Fruit fly (Drosophila melanogaster) whole organism, prepupa: ENCODE results near the gene Rpn9.

Experiments
- CG10669 ChIP-seq: fragments of 200-800 bp; sonication (Bioruptor generic); optimal IDR thresholded peaks from 3 replicates; lab custom pipeline; 2018; ENCODE audit warnings: missing biosample characterization, mild to moderate bottlenecking, missing genetic modification characterization, moderate library complexity
- CG11762 ChIP-seq: fragments of 200-800 bp; sonication (Bioruptor generic); optimal IDR thresholded peaks from 3 replicates; lab custom pipeline; 2016; ENCODE audit warnings: missing biosample characterization, missing genetic modification characterization; ENCODE audit not compliant: insufficient read depth
- CG11902 ChIP-seq: fragments of 200-800 bp; sonication (Bioruptor generic); optimal IDR thresholded peaks from 3 replicates; lab custom pipeline; 2016; ENCODE audit warnings: missing biosample characterization, missing genetic modification characterization
- CG1621 ChIP-seq: fragments of 200-800 bp; sonication (Bioruptor generic); optimal IDR thresholded peaks from 3 replicates; lab custom pipeline; 2018; ENCODE audit warnings: missing biosample characterization, mild to moderate bottlenecking, missing genetic modification characterization
- CG16779 ChIP-seq: fragments of 200-800 bp; sonication (Bioruptor generic); optimal IDR thresholded peaks from 3 replicates; lab custom pipeline; 2017; ENCODE audit warnings: missing biosample characterization, mild to moderate bottlenecking, missing genetic modification characterization
- CG3032 ChIP-seq: fragments of 200-800 bp; optimal IDR thresholded peaks from 2 replicates; lab custom pipeline; 2019; ENCODE audit warnings: missing biosample characterization, mild to moderate bottlenecking, missing genetic modification characterization, moderate library complexity
- CG32006 ChIP-seq: fragments of 200-800 bp; sonication (Bioruptor generic); optimal IDR thresholded peaks from 3 replicates; lab custom pipeline; 2017; ENCODE audit warnings: missing biosample characterization, mild to moderate bottlenecking, missing genetic modification characterization
- CG34406 ChIP-seq: fragments of 200-800 bp; sonication (Bioruptor generic); optimal IDR thresholded peaks from 3 replicates; lab custom pipeline; 2016; ENCODE audit warnings: missing biosample characterization, missing genetic modification characterization
- CG3919 ChIP-seq: fragments of 200-800 bp; sonication (Bioruptor generic); optimal IDR thresholded peaks from 3 replicates; lab custom pipeline; 2016; ENCODE audit warnings: missing biosample characterization, missing genetic modification characterization
- CG6163 ChIP-seq: fragments of 200-800 bp; sonication (Bioruptor generic); IDR thresholded peaks from 3 replicates; pipeline ENCODE4 v1.3.6; 2022; ENCODE audit warnings: missing biosample characterization, missing genetic modification characterization
- CG6808 ChIP-seq: fragments of 200-800 bp; sonication (Bioruptor generic); optimal IDR thresholded peaks from 3 replicates; lab custom pipeline; 2017; ENCODE audit warnings: missing biosample characterization, missing genetic modification characterization, mild to moderate bottlenecking, moderate library complexity, missing genetic modification reagents
- CG6854 ChIP-seq: fragments of 200-800 bp; sonication (Bioruptor generic); optimal IDR thresholded peaks from 2 replicates; lab custom pipeline; 2017; ENCODE audit warnings: missing biosample characterization, mild to moderate bottlenecking, missing genetic modification characterization
- CG7368 ChIP-seq: fragments of 200-800 bp; sonication (Bioruptor generic); optimal IDR thresholded peaks from 3 replicates; lab custom pipeline; 2016; ENCODE audit warnings: missing biosample characterization, missing genetic modification characterization
- CG8119 ChIP-seq: fragments of 200-800 bp; sonication (Bioruptor generic); IDR thresholded peaks from 3 replicates; pipeline ENCODE4 v1.3.6; 2022; ENCODE audit warnings: missing biosample characterization, missing genetic modification characterization
- CG8319 ChIP-seq: fragments of 200-800 bp; sonication (Bioruptor generic); optimal IDR thresholded peaks from 3 replicates; lab custom pipeline; 2016; ENCODE audit warnings: missing biosample characterization, missing genetic modification characterization
- CG8632 ChIP-seq: fragments of 200-800 bp; sonication (Bioruptor generic); optimal IDR thresholded peaks from 3 replicates; lab custom pipeline; 2016; ENCODE audit warnings: missing biosample characterization, missing genetic modification characterization
- CG9139 ChIP-seq: fragments of 200-800 bp; sonication (Bioruptor generic); optimal IDR thresholded peaks from 3 replicates; lab custom pipeline; 2017; ENCODE audit warnings: missing biosample characterization, mild to moderate bottlenecking, missing genetic modification characterization
- Eip75B ChIP-seq: fragments of 200-800 bp; sonication (Bioruptor generic); optimal IDR thresholded peaks from 3 replicates; lab custom pipeline; 2016; ENCODE audit warnings: missing biosample characterization, missing genetic modification characterization
- Eip93F ChIP-seq: fragments of 200-800 bp; sonication (Bioruptor generic); optimal IDR thresholded peaks from 2 replicates; lab custom pipeline; 2016; ENCODE audit warnings: missing biosample characterization, mild to moderate bottlenecking, missing genetic modification characterization
- Ets21C ChIP-seq: fragments of 200-800 bp; sonication (Bioruptor generic); optimal IDR thresholded peaks from 3 replicates; lab custom pipeline; 2016; ENCODE audit warnings: missing biosample characterization, missing genetic modification characterization
- Ets96B ChIP-seq: fragments of 200-800 bp; optimal IDR thresholded peaks from 2 replicates; lab custom pipeline; 2019; ENCODE audit warnings: missing biosample characterization, mild to moderate bottlenecking, missing genetic modification characterization, moderate library complexity
- Gug ChIP-seq: fragments of 200-800 bp; sonication (Bioruptor generic); IDR thresholded peaks from 2 replicates; pipeline ENCODE4 v1.3.6; 2022; ENCODE audit warnings: missing biosample characterization, missing genetic modification characterization
- Hr38 ChIP-seq: sonication (Bioruptor generic); optimal IDR thresholded peaks from 2 replicates; lab custom pipeline; 2016; ENCODE audit warnings: missing biosample characterization, missing genetic modification characterization
- Hr39 ChIP-seq: fragments of 200-800 bp; sonication (Bioruptor generic); optimal IDR thresholded peaks from 2 replicates; lab custom pipeline; 2016; ENCODE audit warnings: missing biosample characterization, missing genetic modification characterization
- Hr4 ChIP-seq: fragments of 200-800 bp; sonication (Bioruptor generic); optimal IDR thresholded peaks from 3 replicates; lab custom pipeline; 2016; ENCODE audit warnings: missing biosample characterization, missing genetic modification characterization
- Lpt ChIP-seq: fragments of 200-800 bp; sonication (Bioruptor generic); optimal IDR thresholded peaks from 3 replicates; lab custom pipeline; 2016; ENCODE audit warnings: missing biosample characterization, missing genetic modification characterization
- Met ChIP-seq: fragments of 200-800 bp; sonication (Bioruptor generic); optimal IDR thresholded peaks from 3 replicates; lab custom pipeline; 2016; ENCODE audit warnings: missing biosample characterization, missing genetic modification characterization
- OdsH ChIP-seq: fragments of 200-800 bp; sonication (Bioruptor generic); optimal IDR thresholded peaks from 3 replicates; lab custom pipeline; 2016; ENCODE audit warnings: missing biosample characterization, missing genetic modification characterization
- Smox ChIP-seq: fragments of 200-800 bp; sonication (Bioruptor generic); optimal IDR thresholded peaks from 3 replicates; lab custom pipeline; 2016; ENCODE audit warnings: missing biosample characterization, missing genetic modification characterization
- Sox102F ChIP-seq: fragments of 200-800 bp; sonication (Bioruptor generic); optimal IDR thresholded peaks from 2 replicates; lab custom pipeline; 2016; ENCODE audit warnings: missing biosample characterization, mild to moderate bottlenecking, missing genetic modification characterization
- Sox14 ChIP-seq: fragments of 200-800 bp; sonication (Bioruptor generic); optimal IDR thresholded peaks from 3 replicates; lab custom pipeline; 2016; ENCODE audit warnings: missing biosample characterization, missing genetic modification characterization
- Sox15 ChIP-seq: fragments of 200-800 bp; sonication (Bioruptor generic); optimal IDR thresholded peaks from 3 replicates; lab custom pipeline; 2016; ENCODE audit warnings: missing biosample characterization, missing genetic modification characterization
- acj6 ChIP-seq: fragments of 200-800 bp; sonication (Bioruptor generic); optimal IDR thresholded peaks from 3 replicates; lab custom pipeline; 2016; ENCODE audit warnings: missing biosample characterization, missing genetic modification characterization
- cyc ChIP-seq: fragments of 200-800 bp; sonication (Bioruptor generic); optimal IDR thresholded peaks from 3 replicates; lab custom pipeline; 2016; ENCODE audit warnings: missing biosample characterization, missing genetic modification characterization
- dac ChIP-seq: fragments of 200-800 bp; sonication (Bioruptor generic); optimal IDR thresholded peaks from 2 replicates; lab custom pipeline; 2017; ENCODE audit warnings: missing biosample characterization, mild to moderate bottlenecking, missing genetic modification characterization
- dsx ChIP-seq: fragments of 200-800 bp; optimal IDR thresholded peaks from 3 replicates; lab custom pipeline; 2019; ENCODE audit warnings: missing biosample characterization, mild to moderate bottlenecking, missing genetic modification characterization, moderate library complexity; ENCODE audit not compliant: poor library complexity, severe bottlenecking
- esn ChIP-seq: fragments of 200-800 bp; sonication (Bioruptor generic); optimal IDR thresholded peaks from 2 replicates; lab custom pipeline; 2016; ENCODE audit warnings: missing biosample characterization, mild to moderate bottlenecking, missing genetic modification characterization, moderate library complexity
- fd59A ChIP-seq: fragments of 200-800 bp; sonication (Bioruptor generic); optimal IDR thresholded peaks from 2 replicates; lab custom pipeline; 2017; ENCODE audit warnings: missing biosample characterization, mild to moderate bottlenecking, missing genetic modification characterization, missing genetic modification reagents
- fd85E ChIP-seq: fragments of 200-800 bp; sonication (Bioruptor generic); optimal IDR thresholded peaks from 3 replicates; lab custom pipeline; 2016; ENCODE audit warnings: missing biosample characterization, missing genetic modification characterization
- fkh ChIP-seq: fragments of 200-800 bp; sonication (Bioruptor generic); optimal IDR thresholded peaks from 3 replicates; lab custom pipeline; 2017; ENCODE audit warnings: missing biosample characterization, mild to moderate bottlenecking, missing genetic modification characterization, moderate library complexity
- net ChIP-seq: fragments of 200-800 bp; sonication (Bioruptor generic); optimal IDR thresholded peaks from 3 replicates; lab custom pipeline; 2016; ENCODE audit warnings: missing biosample characterization, missing genetic modification characterization
- pdm3 ChIP-seq: fragments of 200-800 bp; sonication (Bioruptor generic); optimal IDR thresholded peaks from 3 replicates; lab custom pipeline; 2016; ENCODE audit warnings: missing biosample characterization, missing genetic modification characterization
- spab ChIP-seq: fragments of 200-800 bp; sonication (Bioruptor generic); optimal IDR thresholded peaks from 2 replicates; lab custom pipeline; 2017; ENCODE audit warnings: missing biosample characterization, mild to moderate bottlenecking, missing genetic modification characterization, missing genetic modification reagents
- ss ChIP-seq, 2 experiments: fragments of 200-800 bp; sonication (Bioruptor generic); optimal IDR thresholded peaks; 2 replicates in 1 of 2; 3 replicates in 1 of 2; lab custom pipeline; 2017 to 2018; ENCODE audit warnings: mild to moderate bottlenecking in 2 of 2, missing biosample characterization in 2 of 2, missing genetic modification characterization in 2 of 2, moderate library complexity in 1 of 2
- svp ChIP-seq: fragments of 200-800 bp; sonication (Bioruptor generic); peaks from one replicate; lab custom pipeline; 2016; ENCODE audit warnings: missing biosample characterization, missing genetic modification characterization
- topi ChIP-seq: fragments of 200-800 bp; sonication (Bioruptor generic); optimal IDR thresholded peaks from 3 replicates; lab custom pipeline; 2016; ENCODE audit warnings: missing biosample characterization, missing genetic modification characterization
- vri ChIP-seq: fragments of 200-800 bp; sonication (Bioruptor generic); optimal IDR thresholded peaks from 3 replicates; lab custom pipeline; 2016; ENCODE audit warnings: missing biosample characterization, mild to moderate bottlenecking, missing genetic modification characterization

Gene Rpn9

dm6 chr3R:23767417-23767853 lies 34.2 kb upstream of the Rpn9 start, which contains the start of the genes CG10214 and CG10375 (continued):
- TF ChIP-seq Met (GFP tag; lab: Kevin White, UChicago) (peak; percentile 70), CG11762 (GFP tag; lab: Kevin White, UChicago) (peak; percentile 0), svp (no peak), acj6 (GFP tag; lab: Kevin White, UChicago) (peak; percentile 67), pdm3 (GFP tag; lab: Kevin White, UChicago) (peak; percentile 72), CG3032 (peak; percentile 67), CG10669 (GFP tag; lab: Kevin White, UChicago) (peak; percentile 50), topi (GFP tag; lab: Kevin White, UChicago) (peak; percentile 71), ss (GFP tag; optimal IDR thresholded peaks at IDR 0.05; lab: Kevin White, UChicago) (no peak), CG3919 (GFP tag; lab: Kevin White, UChicago) (peak; percentile 75), CG32006 (GFP tag; lab: Kevin White, UChicago) (peak; percentile 58), CG8632 (GFP tag; lab: Kevin White, UChicago) (peak; percentile 50)

- TF ChIP-seq CG6854 (no peak), svp (peak; percentile 98), Gug (GFP tag; lab: Robert Waterston, UW) (peak; percentile 12; the same call in 1 of the 2 replicates), CG10669 (GFP tag; lab: Kevin White, UChicago) (peak; percentile 46), CG32006 (GFP tag; lab: Kevin White, UChicago) (peak; percentile 54), Ets21C (no peak), CG6163 (GFP tag; lab: Robert Waterston, UW) (peak; percentile 44), CG8319 (GFP tag; lab: Kevin White, UChicago) (no peak), Sox102F (GFP tag; lab: Kevin White, UChicago) (no peak), dac (GFP tag; lab: Kevin White, UChicago) (no peak), Eip75B (GFP tag; lab: Kevin White, UChicago) (no peak), net (GFP tag; lab: Kevin White, UChicago) (peak; percentile 64), CG1621 (tag; lab: Kevin White, UChicago) (peak; percentile 29), Hr38 (GFP tag; lab: Kevin White, UChicago) (no peak), CG34406 (peak; percentile 33), Sox15 (GFP tag; lab: Kevin White, UChicago) (no peak), Ets96B (peak; percentile 54), OdsH (GFP tag; lab: Kevin White, UChicago) (peak; percentile 2), CG6808 (GFP tag; lab: Kevin White, UChicago) (peak; percentile 76), CG11902 (GFP tag; lab: Kevin White, UChicago) (no peak), fd85E (GFP tag; lab: Kevin White, UChicago) (no peak), Lpt (GFP tag; lab: Kevin White, UChicago) (no peak), fkh (GFP tag; lab: Kevin White, UChicago) (no peak), acj6 (GFP tag; lab: Kevin White, UChicago) (no peak), Eip93F (GFP tag; lab: Kevin White, UChicago) (no peak), fd59A (GFP tag; lab: Kevin White, UChicago) (no peak), ss (GFP tag; optimal IDR thresholded peaks at IDR 0.05; lab: Kevin White, UChicago) (peak; percentile 81 to 82), CG8119 (GFP tag; lab: Robert Waterston, UW) (peak; percentile 44; the same call in 1 of the 3 replicates), Smox (GFP tag; lab: Kevin White, UChicago) (peak; percentile 22), cyc (GFP tag; lab: Kevin White, UChicago) (no peak), CG8632 (GFP tag; lab: Kevin White, UChicago) (no peak), Hr39 (GFP tag; lab: Kevin White, UChicago) (no peak), CG7368 (GFP tag; lab: Kevin White, UChicago) (no peak), CG11762 (GFP tag; lab: Kevin White, UChicago) (no peak), spab (GFP tag; lab: Kevin White, UChicago) (peak; percentile 51), CG9139 (GFP tag; lab: Kevin White, UChicago) (peak; percentile 60), CG16779 (tag; lab: Kevin White, UChicago) (peak; percentile 69), Hr4 (GFP tag; lab: Kevin White, UChicago) (peak; percentile 31), topi (GFP tag; lab: Kevin White, UChicago) (no peak), dsx (GFP tag; lab: Kevin White, UChicago) (peak; percentile 43), esn (GFP tag; lab: Kevin White, UChicago) (peak; percentile 31), vri (no peak), Sox14 (GFP tag; lab: Kevin White, UChicago) (peak; percentile 29)
Measured at dm6 chr3R:23763622-23764273, 30.5 kb upstream of the Rpn9 start, which contains the start of gene Lsd-1. Gene Lsd-1, plus strand, starts transcription at chr3R:23763857.
